Fruit fly (Drosophila melanogaster) whole organism, larva: Measurements from ENCODE around the gene CG43394.

Experiments
- noc ChIP-seq: fragments of 200-800 bp; sonication (Bioruptor generic); optimal IDR thresholded peaks from 3 replicates; lab custom pipeline; 2019; ENCODE audit warnings: missing biosample characterization, mild to moderate bottlenecking, missing genetic modification characterization, moderate library complexity

CG43394 gene

DNA sequence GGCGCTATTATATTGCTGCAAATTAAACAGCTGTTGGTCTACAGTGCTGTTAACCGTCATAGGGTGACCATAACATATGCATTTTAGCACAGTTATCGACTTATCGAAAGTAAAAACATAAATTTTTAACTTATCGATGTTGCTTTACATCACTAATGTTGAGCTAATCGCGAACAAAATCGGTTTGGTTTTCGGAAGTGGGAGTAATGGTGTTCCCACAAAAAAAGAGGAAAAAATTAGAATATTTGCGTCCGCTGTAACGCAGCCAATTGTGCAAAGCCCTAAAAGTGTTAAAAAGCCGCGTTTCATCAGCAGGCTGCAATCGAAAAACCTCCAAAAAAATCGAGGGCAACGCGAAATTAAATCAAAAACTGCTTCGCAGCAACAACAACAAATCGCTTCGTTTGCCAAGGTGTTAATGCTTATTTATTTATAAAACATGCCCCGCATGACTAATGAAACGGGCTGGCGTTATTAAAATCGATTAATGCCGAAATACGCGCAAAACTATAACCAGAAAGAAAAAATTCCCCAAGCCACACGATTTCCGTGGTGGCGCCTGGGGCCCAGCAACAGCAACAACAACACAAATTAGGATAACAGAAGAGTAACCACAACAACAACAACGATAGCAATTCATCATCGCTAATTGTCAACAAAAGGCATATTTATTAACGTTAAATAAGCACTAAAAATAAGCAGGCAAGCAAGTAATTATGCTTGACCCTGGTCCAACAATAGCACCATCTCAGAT is 18.5 kb upstream of the CG43394 start, which contains the start of the genes CG12375 and CG8668:
Gene CG12375 (minus strand): TSS at position 42 of the 754 bp plus-strand sequence.
Gene CG8668 (plus strand): TSS at position 153 of the 754 bp plus-strand sequence.
- peak; percentile 32 for TF ChIP-seq noc (tag; lab: Kevin White, UChicago)

DNA sequence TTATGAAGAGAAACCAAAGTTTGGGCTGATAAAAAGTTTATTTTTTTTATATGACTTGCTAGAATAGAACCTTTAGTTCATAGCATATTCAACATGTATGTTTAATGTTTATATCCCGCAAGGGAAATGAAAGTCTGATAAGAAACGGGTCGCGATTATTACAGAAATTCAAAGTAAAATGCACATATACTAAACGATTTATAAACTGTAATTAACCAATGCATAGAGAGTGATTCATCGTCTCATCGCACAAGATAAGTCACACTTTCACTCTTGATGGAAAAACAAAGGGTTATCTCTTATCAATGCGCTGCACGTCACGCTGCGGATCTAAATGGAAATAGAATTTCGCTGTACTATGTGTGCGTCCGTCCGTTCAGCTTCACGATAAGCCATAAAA is 16.6 kb upstream of the CG43394 start:
- TF ChIP-seq noc (tag; lab: Kevin White, UChicago), result no peak

DNA sequence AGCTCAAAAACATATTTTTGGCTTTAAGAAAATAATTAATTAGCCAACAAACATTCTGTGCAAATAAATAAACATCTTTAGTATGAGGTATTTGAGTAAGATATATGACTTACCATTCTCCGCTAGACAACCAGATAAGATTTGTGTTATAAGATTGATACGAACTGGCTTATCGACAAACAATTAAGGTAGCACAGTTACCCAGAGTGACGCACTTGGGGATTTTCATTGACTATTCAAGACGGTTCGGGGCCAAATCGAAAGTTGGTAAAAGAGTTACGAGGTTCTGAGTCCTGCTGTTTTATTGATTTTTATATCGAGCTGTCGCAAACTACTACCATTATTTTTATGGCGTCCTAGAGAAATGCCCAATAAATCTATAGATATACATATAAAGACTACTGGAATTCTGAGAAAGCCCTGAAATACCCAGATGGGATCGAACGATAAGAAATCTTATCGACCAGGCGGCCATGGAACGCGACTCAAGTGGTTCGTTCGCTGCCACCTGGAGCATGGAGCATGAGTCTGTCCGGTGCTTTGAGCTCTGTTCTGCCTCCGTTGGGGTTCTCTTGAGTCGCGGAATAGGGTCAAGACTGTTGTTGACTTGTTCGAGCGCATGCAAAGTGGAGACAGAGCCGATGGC is 15.4 kb upstream of the CG43394 start:
- peak; percentile 47 for TF ChIP-seq noc (tag; lab: Kevin White, UChicago)

DNA sequence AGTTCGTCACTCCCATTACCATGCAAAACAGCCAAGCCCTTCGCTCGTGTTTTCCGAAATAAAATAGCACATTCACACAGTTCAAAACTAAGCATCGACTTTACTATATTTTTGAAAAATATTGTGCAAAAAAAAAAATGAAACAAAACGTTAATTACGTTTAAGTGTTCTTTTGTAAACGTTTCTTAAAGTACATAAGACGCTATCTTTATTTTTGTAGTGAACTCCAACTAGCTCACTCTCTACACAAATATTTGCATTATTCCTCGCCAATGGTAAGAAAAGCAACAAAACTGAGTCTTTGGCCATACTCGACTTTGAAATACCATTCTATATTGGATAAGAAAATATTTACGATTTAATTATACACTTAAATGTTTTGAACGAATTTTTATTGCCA is 14.8 kb upstream of the CG43394 start:
- no peak for TF ChIP-seq noc (tag; lab: Kevin White, UChicago)

DNA sequence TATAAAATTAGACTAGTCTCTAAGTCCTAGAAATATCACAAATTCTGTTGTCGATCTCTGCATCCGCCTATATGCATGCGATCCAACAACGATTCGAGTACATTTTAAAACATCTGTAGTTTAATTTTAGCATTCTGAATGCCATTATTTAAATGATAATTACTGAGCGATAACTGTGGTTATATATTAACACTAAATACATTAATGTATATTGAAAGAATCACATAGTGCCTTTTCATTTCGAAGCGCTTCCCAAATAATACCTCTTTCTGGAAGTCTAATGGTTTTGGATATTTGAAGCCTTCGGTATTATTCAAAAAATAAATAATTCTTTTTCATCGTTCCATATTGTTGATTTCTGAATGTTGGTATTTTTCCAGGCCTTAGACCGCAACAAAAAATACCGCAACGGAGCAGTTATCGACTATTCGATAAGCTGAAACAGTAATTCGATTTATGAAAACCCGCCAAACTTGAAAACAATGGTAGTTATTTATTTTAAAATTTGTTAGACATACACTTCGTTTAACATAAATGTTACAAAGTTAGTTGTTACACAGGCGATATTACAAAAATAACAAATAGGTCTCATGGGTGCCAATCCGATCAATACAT is 11.7 kb upstream of the CG43394 start:
- no peak for TF ChIP-seq noc (tag; lab: Kevin White, UChicago)

DNA sequence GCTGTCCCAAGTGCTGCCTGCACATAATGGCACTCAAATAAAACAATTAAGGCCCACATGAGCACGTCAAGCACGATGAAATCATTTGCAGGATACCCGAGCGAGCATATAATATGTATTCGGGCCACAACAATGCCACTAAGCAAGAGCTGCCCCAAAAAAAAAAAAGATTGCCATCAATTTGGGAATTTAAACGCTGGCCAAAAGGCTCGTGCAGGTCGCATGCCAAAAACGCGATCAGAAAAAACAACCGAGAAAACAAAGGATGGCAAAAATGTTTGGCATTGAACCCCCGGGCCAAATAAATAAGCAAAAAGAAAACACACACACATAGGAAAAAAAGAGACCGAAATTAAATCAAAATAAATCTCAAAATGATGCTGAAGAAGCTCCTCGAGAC is 2.8 kb upstream of the CG43394 start:
- TF ChIP-seq noc (tag; lab: Kevin White, UChicago), result no peak

DNA sequence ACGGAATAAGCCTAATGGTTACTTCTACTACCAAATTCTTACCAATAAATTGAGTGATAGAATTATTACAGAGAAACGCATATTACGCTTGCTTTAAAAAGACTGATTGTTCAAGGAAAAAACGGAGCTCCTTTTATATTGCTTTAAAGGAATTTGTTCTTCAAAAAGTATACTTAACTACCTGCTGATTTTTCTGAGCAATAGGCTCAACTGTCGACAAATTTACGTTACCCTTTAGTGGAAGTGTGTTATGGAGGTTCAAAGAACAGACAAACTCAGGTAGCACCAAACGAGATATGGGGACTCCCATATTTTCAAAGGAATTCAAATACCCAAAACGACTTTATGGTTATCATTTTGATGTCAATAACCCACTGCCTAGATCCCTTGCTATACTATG is 1.6 kb upstream of the CG43394 start, which contains the start of gene CG42762:
Gene CG42762 (minus strand): TSS at position 101 of the 400 bp plus-strand sequence.
- TF ChIP-seq noc (tag; lab: Kevin White, UChicago), result no peak

DNA sequence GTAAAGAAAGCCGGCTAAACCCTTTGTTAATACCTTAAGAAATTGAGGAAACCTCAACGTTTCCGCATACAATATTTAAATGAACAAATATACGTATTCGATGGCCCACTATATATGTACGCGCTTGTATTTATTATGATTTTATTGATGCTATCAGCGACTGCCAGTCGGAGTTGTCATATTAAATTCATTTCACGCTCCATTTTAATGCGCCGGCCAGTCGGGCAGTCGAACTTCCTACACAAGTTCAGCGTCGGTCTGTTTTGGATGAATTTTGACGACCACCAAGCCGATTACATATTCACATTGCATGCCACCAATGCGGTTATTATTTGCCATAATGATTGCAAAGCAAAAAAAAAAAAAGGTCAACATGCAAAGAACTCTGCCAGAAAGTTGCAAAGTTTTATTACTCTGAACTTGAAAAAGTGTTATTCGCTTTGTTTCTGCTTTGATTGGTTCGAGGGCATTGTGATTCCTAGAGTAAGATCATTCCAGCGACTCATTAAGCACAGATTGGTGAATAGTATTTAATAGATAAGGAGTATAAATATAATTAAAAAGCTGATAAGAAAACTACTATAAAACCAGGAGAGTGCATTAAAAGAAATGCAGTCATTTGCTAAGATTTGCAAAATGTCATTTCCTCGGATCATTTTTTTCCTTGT is 1.6 kb downstream of the CG43394 start, which contains the start of gene CG31606:
Gene CG31606 (plus strand): TSS at position 618 of the 668 bp plus-strand sequence.
- no peak for TF ChIP-seq noc (tag; lab: Kevin White, UChicago)

DNA sequence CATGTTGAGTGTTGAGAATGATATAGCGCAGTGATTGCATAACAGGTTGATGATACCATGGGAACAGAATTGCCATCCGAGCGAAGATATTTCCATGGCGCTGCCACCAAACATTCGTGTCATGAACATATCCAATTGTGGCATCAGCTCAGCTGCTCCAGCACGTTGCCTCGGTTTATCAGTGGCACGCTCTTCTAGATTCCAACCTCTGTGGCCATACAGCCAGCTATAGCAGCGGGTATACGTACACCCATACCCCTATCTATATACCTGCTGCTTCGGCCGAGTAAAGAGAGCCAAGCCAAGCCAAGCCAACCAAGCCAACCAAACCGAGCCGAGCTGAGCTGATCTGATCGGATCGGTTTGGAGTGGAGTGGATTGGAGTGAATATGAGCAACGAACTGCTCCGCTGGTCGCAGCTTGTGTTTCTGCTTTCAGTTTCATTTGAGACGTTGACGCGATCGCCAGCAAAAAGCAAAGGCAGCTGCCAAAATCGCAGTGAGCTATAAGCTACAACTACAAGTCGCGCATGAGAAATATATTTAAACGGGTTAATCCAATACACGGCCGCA is 3.0 kb downstream of the CG43394 start:
- no peak for TF ChIP-seq noc (tag; lab: Kevin White, UChicago)

DNA sequence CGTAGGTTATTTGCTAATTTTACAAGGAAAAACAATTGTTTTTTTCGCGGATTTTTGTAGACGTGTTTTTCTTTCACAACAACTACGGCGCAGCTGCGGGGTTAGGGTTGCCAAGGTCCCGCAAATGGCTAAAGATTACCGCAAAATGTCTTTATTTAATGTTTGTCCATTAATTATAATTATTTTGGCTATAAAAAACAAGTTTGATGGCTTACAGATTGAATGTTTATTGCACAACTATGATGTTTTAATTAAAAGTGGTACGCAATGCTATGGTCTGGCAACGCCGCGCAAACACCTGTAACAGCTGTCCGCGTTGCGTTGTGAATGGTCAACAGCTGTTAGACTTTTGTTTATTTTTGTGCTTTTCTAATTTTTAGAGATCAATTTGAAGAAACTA is 11.1 kb downstream of the CG43394 start:
- TF ChIP-seq noc (tag; lab: Kevin White, UChicago), result peak; percentile 73

DNA sequence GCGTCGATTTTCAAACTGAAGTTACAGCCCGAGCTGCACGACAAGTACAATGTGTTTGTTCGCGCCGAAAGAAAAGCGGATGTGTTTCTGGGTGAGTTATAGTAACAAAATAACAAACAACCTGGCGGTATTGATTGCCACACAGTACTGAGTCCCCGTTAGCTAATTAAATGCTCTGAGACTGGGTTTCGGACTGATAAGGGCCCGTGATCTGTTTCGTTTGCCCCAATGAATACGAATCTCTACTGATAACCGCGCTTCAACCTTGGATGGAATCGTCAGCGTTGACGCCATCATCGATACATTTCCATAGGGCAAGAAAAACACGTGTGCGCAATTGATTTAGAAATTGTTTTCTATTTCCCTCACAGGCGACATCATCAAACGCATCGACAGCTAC is 11.6 kb downstream of the CG43394 start:
- TF ChIP-seq noc (tag; lab: Kevin White, UChicago), result no peak

DNA sequence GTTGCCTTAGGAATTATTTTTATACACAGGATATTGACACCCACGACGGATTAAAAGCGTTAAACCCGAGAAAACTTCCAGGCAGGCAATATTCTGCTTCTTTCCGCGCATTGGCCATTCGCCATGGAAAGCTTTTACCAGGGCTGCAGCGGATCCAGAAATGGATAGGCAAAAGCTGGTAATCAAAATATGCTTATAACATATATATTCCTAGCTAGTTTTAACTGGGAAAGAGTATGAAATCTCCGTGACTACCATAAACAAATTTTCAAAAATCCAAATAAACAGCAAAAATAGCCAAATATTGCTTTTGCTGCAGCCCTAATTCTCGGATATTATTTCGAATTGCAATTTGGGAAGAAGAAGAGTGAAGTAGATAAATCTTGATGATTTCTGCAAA is 13.9 kb downstream of the CG43394 start, which contains the start of the genes PAPLA1 and Rbsn-5:
Gene PAPLA1 (minus strand): TSS at position 141 of the 400 bp plus-strand sequence.
Gene Rbsn-5 (plus strand): TSS at position 335 of the 400 bp plus-strand sequence.
- TF ChIP-seq noc (tag; lab: Kevin White, UChicago), result peak; percentile 93

DNA sequence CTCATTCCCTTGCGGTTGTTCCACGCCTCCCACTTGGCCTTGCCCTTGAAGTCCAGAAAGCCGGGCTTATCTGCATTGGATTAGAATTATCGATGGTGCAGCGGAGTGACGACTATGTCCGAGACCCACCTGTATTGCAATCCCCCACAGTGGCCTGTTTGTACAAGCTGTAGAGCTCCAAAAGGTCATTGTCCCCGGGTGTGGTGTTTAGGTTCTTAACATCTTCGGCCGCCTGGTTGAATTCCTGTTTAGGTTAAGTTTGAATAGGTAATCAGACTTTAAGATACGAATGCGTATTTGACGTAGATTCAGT is 16.4 kb downstream of the CG43394 start:
- TF ChIP-seq noc (tag; lab: Kevin White, UChicago), result no peak

DNA sequence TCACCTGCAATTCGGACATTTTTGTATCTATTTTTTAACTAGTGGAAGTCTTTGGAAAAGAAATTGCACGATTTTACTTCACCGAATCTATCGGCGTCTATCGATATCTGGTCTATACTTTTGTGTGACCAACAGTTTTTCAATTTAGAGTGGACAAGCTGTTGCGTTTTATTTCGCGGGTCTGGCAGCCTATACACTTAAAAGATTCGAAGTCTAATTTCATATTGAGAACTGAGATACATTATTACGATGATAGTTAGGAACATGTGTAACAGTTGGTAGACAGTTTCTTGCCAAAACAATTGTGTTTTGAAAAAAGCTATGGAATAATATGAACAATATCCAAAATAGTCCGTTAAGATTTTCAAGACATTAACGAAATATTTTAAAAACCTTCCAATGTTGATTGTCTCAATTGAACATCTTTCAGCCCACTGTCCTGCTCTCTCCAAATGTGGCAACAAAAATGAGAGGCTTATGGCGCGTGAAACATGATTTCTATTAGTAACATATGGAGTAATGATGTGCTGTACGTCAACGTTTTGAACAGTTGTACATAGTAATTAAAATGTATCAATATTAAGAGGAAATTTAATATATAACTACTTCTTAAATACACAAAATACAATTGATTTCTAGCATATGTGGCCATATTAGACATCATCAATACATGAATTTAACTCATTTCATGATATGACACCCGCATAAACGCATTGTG is 16.9 kb downstream of the CG43394 start, which contains the start of gene Acbp1:
Gene Acbp1 (minus strand): TSS at position 146 of the 718 bp plus-strand sequence.
- TF ChIP-seq noc (tag; lab: Kevin White, UChicago), result peak; percentile 98

DNA sequence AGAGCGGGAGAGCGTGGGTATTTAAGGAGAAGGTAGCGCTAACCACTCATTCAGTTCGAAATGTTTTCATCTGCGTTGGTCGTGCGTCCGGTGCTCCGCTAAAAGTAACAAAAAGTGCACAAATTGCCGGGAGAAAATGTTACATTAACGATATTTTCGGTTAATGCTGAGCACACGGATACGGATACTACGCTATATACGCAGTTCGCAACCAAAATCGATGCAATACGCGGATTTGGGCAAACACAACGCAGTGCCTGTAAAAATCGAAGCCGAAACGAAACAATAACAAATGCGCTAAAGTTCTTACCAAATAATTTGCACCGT is 17.4 kb downstream of the CG43394 start, which contains the start of gene Piezo:
Gene Piezo (plus strand): TSS at position 49 of the 327 bp plus-strand sequence.
- no peak for TF ChIP-seq noc (tag; lab: Kevin White, UChicago)
